Fruit fly (Drosophila melanogaster): Measurements from ENCODE around the gene rost.

DNA sequence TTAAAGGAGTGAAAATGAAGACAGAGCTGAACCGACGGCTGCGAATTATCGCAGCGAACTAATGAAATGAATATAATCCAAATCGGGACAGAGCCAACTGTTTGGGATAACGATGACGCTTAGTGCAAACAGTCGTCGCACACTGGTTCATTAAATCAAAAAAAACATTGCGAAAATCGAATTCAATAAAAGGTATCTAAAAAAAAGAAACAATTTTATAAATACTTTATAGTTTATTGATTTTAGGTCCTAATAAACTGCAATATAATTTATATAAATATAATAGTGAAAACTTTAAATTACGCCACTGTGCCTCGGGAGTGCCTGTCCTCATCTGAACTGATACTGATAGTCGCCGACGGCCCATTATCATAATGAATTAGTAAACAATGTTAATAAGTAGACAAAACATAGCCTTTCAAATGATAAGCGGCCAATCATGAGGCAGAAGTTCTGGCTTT, 30.3 kb downstream of the rost start, which contains the start of gene CG31886:
- TF ChIP-seq lz (GFP tag; optimal IDR thresholded peaks at IDR 0.05) (no peak), CG11902 (GFP tag; optimal IDR thresholded peaks at IDR 0.05) (no peak), Hr4 (GFP tag; optimal IDR thresholded peaks at IDR 0.05) (peak; percentile 15), esn (GFP tag; optimal IDR thresholded peaks at IDR 0.05) (no peak), CG16779 (tag; optimal IDR thresholded peaks at IDR 0.05) (peak; percentile 29), achi (GFP tag; optimal IDR thresholded peaks at IDR 0.05) (peak; percentile 45), net (GFP tag; optimal IDR thresholded peaks at IDR 0.05) (no peak), CG6854 (GFP tag; optimal IDR thresholded peaks at IDR 0.05) (no peak), Eip78C (GFP tag) (no peak)

Measured in whole organism, prepupa.